Worm (Caenorhabditis elegans) whole organism, young adult: Measurements from ENCODE around the gene srlf-16.

Experiments
- B0261.1 ChIP-seq: sonication (generic microtip); optimal IDR thresholded peaks from 2 replicates; lab custom pipeline; 2016; ENCODE audit warnings: mild to moderate bottlenecking, missing genetic modification characterization, moderate library complexity, missing compliant biosample characterization
- B0336.3 ChIP-seq: fragments of 200-800 bp; sonication (Bioruptor generic); IDR thresholded peaks from 2 replicates; pipeline ENCODE4 v1.3.6; 2022; ENCODE audit warnings: missing genetic modification characterization, missing compliant biosample characterization
- F37B4.10 ChIP-seq: fragments of 200-800 bp; sonication (Bioruptor generic); IDR thresholded peaks from 2 replicates; pipeline ENCODE4 v1.3.6; 2022; ENCODE audit warnings: missing genetic modification characterization, missing compliant biosample characterization
- F39B2.1 ChIP-seq: fragments of 200-800 bp; sonication (Bioruptor generic); IDR thresholded peaks from 2 replicates; pipeline ENCODE4 v1.3.6; 2022; ENCODE audit warnings: missing genetic modification reagents, missing genetic modification characterization, missing compliant biosample characterization
- K11D2.4 ChIP-seq: fragments of 200-800 bp; sonication (Bioruptor generic); IDR thresholded peaks from 2 replicates; pipeline ENCODE4 v1.3.6; 2022; ENCODE audit warnings: missing genetic modification reagents, missing genetic modification characterization, missing compliant biosample characterization
- K12H6.12 ChIP-seq: fragments of 200-800 bp; sonication (Bioruptor generic); optimal IDR thresholded peaks from 2 replicates; lab custom pipeline; 2018; ENCODE audit warnings: mild to moderate bottlenecking, missing genetic modification characterization, missing compliant biosample characterization
- T07F8.4 ChIP-seq: sonication (generic microtip); optimal IDR thresholded peaks from 2 replicates; lab custom pipeline; 2016; ENCODE audit warnings: mild to moderate bottlenecking, missing genetic modification characterization, moderate library complexity, missing compliant biosample characterization
- Y53F4B.3 ChIP-seq: fragments of 200-800 bp; sonication (Bioruptor generic); IDR thresholded peaks from 2 replicates; pipeline ENCODE4 v1.3.6; 2022; ENCODE audit warnings: missing genetic modification reagents, missing genetic modification characterization, missing compliant biosample characterization
- Y53G8AR.9 ChIP-seq: fragments of 200-800 bp; sonication (Bioruptor generic); conservative IDR thresholded peaks from 2 replicates; pipeline ENCODE4 v1.3.6; 2022; ENCODE audit warnings: missing genetic modification reagents, missing genetic modification characterization, missing compliant biosample characterization
- ZK185.1 ChIP-seq: sonication (generic microtip); optimal IDR thresholded peaks from 2 replicates; lab custom pipeline; 2016; ENCODE audit warnings: mild to moderate bottlenecking, missing genetic modification characterization, missing compliant biosample characterization; ENCODE audit not compliant: poor library complexity, severe bottlenecking
- attf-6 ChIP-seq: fragments of 200-800 bp; sonication (Bioruptor generic); IDR thresholded peaks from 2 replicates; pipeline ENCODE4 v1.3.6; 2022; ENCODE audit warnings: missing genetic modification reagents, missing genetic modification characterization, missing compliant biosample characterization
- bed-1 ChIP-seq: fragments of 200-800 bp; sonication (Bioruptor generic); IDR thresholded peaks from 2 replicates; pipeline ENCODE4 v1.3.6; 2022; ENCODE audit warnings: missing genetic modification reagents, missing genetic modification characterization, missing compliant biosample characterization
- bed-2 ChIP-seq: fragments of 200-800 bp; sonication (Bioruptor generic); IDR thresholded peaks from 2 replicates; pipeline ENCODE4 v1.3.6; 2022; ENCODE audit warnings: missing genetic modification reagents, missing genetic modification characterization, missing compliant biosample characterization
- cebp-1 ChIP-seq, 2 experiments: fragments of 200-800 bp in 1 of 2; sonication (Bioruptor generic) in 1 of 2; sonication (generic microtip) in 1 of 2; IDR thresholded peaks in 1 of 2; optimal IDR thresholded peaks in 1 of 2; 2 replicates each; pipeline versions ENCODE4 v1.3.6 to Lab custom; 2017 to 2022; ENCODE audit warnings: missing compliant biosample characterization in 2 of 2, missing genetic modification characterization in 2 of 2, mild to moderate bottlenecking in 1 of 2, missing genetic modification reagents in 1 of 2, moderate library complexity in 1 of 2
- ceh-100 ChIP-seq: fragments of 200-800 bp; sonication (Bioruptor generic); IDR thresholded peaks from 2 replicates; pipeline ENCODE4 v1.3.6; 2022; ENCODE audit warnings: missing genetic modification reagents, missing genetic modification characterization, missing compliant biosample characterization
- ceh-40 ChIP-seq: fragments of 200-800 bp; sonication (Bioruptor generic); IDR thresholded peaks from 2 replicates; pipeline ENCODE4 v1.3.6; 2022; ENCODE audit warnings: missing genetic modification characterization, missing compliant biosample characterization
- ceh-79 ChIP-seq: sonication (generic microtip); optimal IDR thresholded peaks from 2 replicates; lab custom pipeline; 2017; ENCODE audit warnings: mild to moderate bottlenecking, missing genetic modification characterization, missing compliant biosample characterization
- chd-7 ChIP-seq: sonication (generic microtip); optimal IDR thresholded peaks from 2 replicates; lab custom pipeline; 2016; ENCODE audit warnings: mild to moderate bottlenecking, missing genetic modification characterization, moderate library complexity, missing compliant biosample characterization
- fkh-3 ChIP-seq: sonication (generic microtip); optimal IDR thresholded peaks from 2 replicates; lab custom pipeline; 2016; ENCODE audit warnings: mild to moderate bottlenecking, missing genetic modification characterization, missing compliant biosample characterization
- him-1 ChIP-seq: sonication (generic microtip); optimal IDR thresholded peaks from 2 replicates; lab custom pipeline; 2016; ENCODE audit warnings: missing genotype, missing genetic modification reagents, missing genetic modification characterization, missing compliant biosample characterization
- hmg-1.2 ChIP-seq: fragments of 200-800 bp; sonication (Bioruptor generic); IDR thresholded peaks from 2 replicates; pipeline ENCODE4 v1.3.6; 2022; ENCODE audit warnings: missing genetic modification reagents, missing genetic modification characterization, missing compliant biosample characterization
- hsf-1 ChIP-seq: fragments of 200-800 bp; sonication (Bioruptor generic); IDR thresholded peaks from 2 replicates; pipeline ENCODE4 v1.3.6; 2022; ENCODE audit warnings: missing genetic modification reagents, missing genetic modification characterization, missing compliant biosample characterization
- lin-26 ChIP-seq: fragments of 200-800 bp; sonication (Bioruptor generic); IDR thresholded peaks from 2 replicates; pipeline ENCODE4 v1.3.6; 2022; ENCODE audit warnings: missing genetic modification reagents, missing genetic modification characterization, missing compliant biosample characterization
- lsl-1 ChIP-seq: fragments of 200-800 bp; sonication (Bioruptor generic); optimal IDR thresholded peaks from 2 replicates; lab custom pipeline; 2018; ENCODE audit warnings: mild to moderate bottlenecking, missing genetic modification characterization, moderate library complexity, missing compliant biosample characterization
- madf-10 ChIP-seq: sonication (generic microtip); optimal IDR thresholded peaks from 2 replicates; lab custom pipeline; 2016; ENCODE audit warnings: mild to moderate bottlenecking, missing genetic modification characterization, missing compliant biosample characterization
- madf-8 ChIP-seq: fragments of 200-800 bp; sonication (Bioruptor generic); conservative IDR thresholded peaks from 2 replicates; pipeline ENCODE4 v1.3.6; 2022; ENCODE audit warnings: missing genetic modification reagents, missing genetic modification characterization, missing compliant biosample characterization
- mcd-1 ChIP-seq: fragments of 200-800 bp; sonication (Bioruptor generic); IDR thresholded peaks from 2 replicates; pipeline ENCODE4 v1.3.6; 2022; ENCODE audit warnings: missing genetic modification reagents, missing genetic modification characterization, missing compliant biosample characterization
- mel-28 ChIP-seq: sonication (generic microtip); optimal IDR thresholded peaks from 2 replicates; lab custom pipeline; 2016; ENCODE audit warnings: borderline replicate concordance, mild to moderate bottlenecking, missing genetic modification characterization, missing compliant biosample characterization
- mes-4 ChIP-seq: sonication (generic microtip); optimal IDR thresholded peaks from 2 replicates; lab custom pipeline; 2016; ENCODE audit warnings: missing genotype, missing genetic modification characterization, missing compliant biosample characterization
- mxl-1 ChIP-seq: sonication (generic microtip); optimal IDR thresholded peaks from 2 replicates; lab custom pipeline; 2016; ENCODE audit warnings: missing genetic modification characterization, missing compliant biosample characterization
- nfyb-1 ChIP-seq: fragments of 200-800 bp; sonication (Bioruptor generic); IDR thresholded peaks from 2 replicates; pipeline ENCODE4 v1.3.6; 2022; ENCODE audit warnings: missing genetic modification reagents, missing genetic modification characterization, missing compliant biosample characterization
- nhr-179 ChIP-seq: sonication (generic microtip); optimal IDR thresholded peaks from 2 replicates; lab custom pipeline; 2016; ENCODE audit warnings: mild to moderate bottlenecking, missing genetic modification characterization, missing compliant biosample characterization
- nhr-27 ChIP-seq: fragments of 200-800 bp; sonication (Bioruptor generic); optimal IDR thresholded peaks from 2 replicates; lab custom pipeline; 2018; ENCODE audit warnings: mild to moderate bottlenecking, missing genetic modification characterization, moderate library complexity, missing compliant biosample characterization
- nhr-80 ChIP-seq: sonication (generic microtip); optimal IDR thresholded peaks from 2 replicates; lab custom pipeline; 2016; ENCODE audit warnings: missing genetic modification characterization, missing compliant biosample characterization
- nhr-90 ChIP-seq: sonication (generic microtip); optimal IDR thresholded peaks from 2 replicates; lab custom pipeline; 2016; ENCODE audit warnings: missing genotype, mild to moderate bottlenecking, missing genetic modification characterization, missing compliant biosample characterization
- rec-8 ChIP-seq, 2 experiments: sonication (generic microtip); optimal IDR thresholded peaks; 2 replicates each; lab custom pipeline; 2016; ENCODE audit warnings: mild to moderate bottlenecking in 2 of 2, missing genetic modification characterization in 2 of 2, missing genetic modification reagents in 2 of 2, missing genotype in 2 of 2, missing biosample characterization in 1 of 2, missing compliant biosample characterization in 1 of 2, moderate library complexity in 1 of 2
- sdz-38 ChIP-seq: sonication (generic microtip); optimal IDR thresholded peaks from 2 replicates; lab custom pipeline; 2016; ENCODE audit warnings: missing genotype, missing genetic modification characterization, missing compliant biosample characterization
- snpc-1.1 ChIP-seq: sonication (generic microtip); optimal IDR thresholded peaks from 2 replicates; lab custom pipeline; 2017; ENCODE audit warnings: missing genetic modification characterization, mild to moderate bottlenecking, missing compliant biosample characterization, antibody characterized with exemption, moderate library complexity, missing genotype, missing genetic modification reagents; ENCODE audit not compliant: insufficient read depth
- snpc-4 ChIP-seq, 5 experiments: fragments of 150-350 bp in 1 of 5; sonication (generic microtip) in 4 of 5; optimal IDR thresholded peaks; 2 replicates each; lab custom pipeline; 2014 to 2018; ENCODE audit warnings: missing genetic modification characterization in 5 of 5, missing biosample characterization in 3 of 5, antibody characterized with exemption in 2 of 5, mild to moderate bottlenecking in 2 of 5, missing compliant biosample characterization in 2 of 5, missing genotype in 2 of 5, moderate library complexity in 2 of 5, missing genetic modification reagents in 1 of 5
- tbp1 ChIP-seq: fragments of 200-800 bp; sonication (Bioruptor generic); optimal IDR thresholded peaks from 2 replicates; lab custom pipeline; 2018; ENCODE audit warnings: mild to moderate bottlenecking, missing genetic modification characterization, missing compliant biosample characterization
- tbx-9 ChIP-seq: sonication (generic microtip); optimal IDR thresholded peaks from 2 replicates; lab custom pipeline; 2016; ENCODE audit warnings: borderline replicate concordance, missing genetic modification characterization, inconsistent platforms, missing compliant biosample characterization
- tlf-1 ChIP-seq: fragments of 200-800 bp; sonication (Bioruptor generic); optimal IDR thresholded peaks from 2 replicates; lab custom pipeline; 2018; ENCODE audit warnings: mild to moderate bottlenecking, missing genetic modification characterization, missing compliant biosample characterization
- zfh-2 ChIP-seq: fragments of 200-800 bp; sonication (Bioruptor generic); conservative IDR thresholded peaks from 2 replicates; pipeline ENCODE4 v1.3.6; 2022; ENCODE audit warnings: missing genetic modification reagents, missing genetic modification characterization, missing compliant biosample characterization
- ztf-26 ChIP-seq: sonication (generic microtip); optimal IDR thresholded peaks from 2 replicates; lab custom pipeline; 2017; ENCODE audit warnings: missing genetic modification characterization, missing compliant biosample characterization

The srlf-16 gene

DNA sequence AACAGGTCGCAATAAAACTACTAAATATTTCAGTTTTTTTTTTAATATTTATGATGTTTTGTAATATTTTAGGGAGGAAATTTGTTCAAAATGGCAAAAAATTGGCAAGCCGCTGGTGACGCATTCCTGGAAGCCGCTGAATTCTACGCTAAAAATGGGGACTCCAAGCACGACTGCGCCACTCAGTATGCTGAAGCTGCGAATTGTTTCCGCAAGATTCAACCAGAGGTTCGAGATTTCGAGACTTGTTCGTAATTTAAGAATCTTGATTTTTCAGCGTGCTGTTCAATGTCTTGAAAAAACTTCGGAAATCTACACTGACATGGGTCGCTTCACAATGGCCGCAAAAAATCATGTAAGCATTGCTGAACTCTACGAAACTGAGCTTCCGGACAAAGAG is 27.1 kb downstream of the srlf-16 start:
- 0 out of 2 replicates have a peak, but pooled peaks have one; percentile 48 for TF ChIP-seq nfyb-1 (GFP tag; lab: Robert Waterston, UW)
- 0 out of 2 replicates have a peak, but pooled peaks have one; percentile 33 for TF ChIP-seq attf-6
- TF ChIP-seq lin-26 (GFP tag; lab: Robert Waterston, UW), result 0 out of 2 replicates have a peak, but pooled peaks have one; percentile 40
- peak; percentile 56; the same call in 1 of the 2 replicates for TF ChIP-seq B0336.3 (GFP tag; lab: Robert Waterston, UW)
- no peak for TF ChIP-seq cebp-1 (GFP tag; IDR thresholded peaks at IDR 0.05; lab: Robert Waterston, UW)
- TF ChIP-seq cebp-1 (tag; optimal IDR thresholded peaks at IDR 0.05; lab: Kevin White, UChicago), result peak; percentile 9
- no peak for TF ChIP-seq F39B2.1 (GFP tag; lab: Robert Waterston, UW)
- TF ChIP-seq tlf-1 (GFP tag; lab: Kevin White, UChicago), result no peak
- no peak for TF ChIP-seq madf-10
- TF ChIP-seq mcd-1, result no peak
- TF ChIP-seq hsf-1 (GFP tag; lab: Robert Waterston, UW), result 0 out of 2 replicates have a peak, but pooled peaks have one; percentile 57
- TF ChIP-seq F37B4.10 (GFP tag; lab: Robert Waterston, UW), result no peak
- no peak for TF ChIP-seq snpc-1.1 (tag; lab: Kevin White, UChicago)
- TF ChIP-seq ceh-100 (GFP tag; lab: Robert Waterston, UW), result no peak
- TF ChIP-seq mes-4 (tag; lab: Kevin White, UChicago), result no peak
- no peak for TF ChIP-seq him-1 (tag; lab: Kevin White, UChicago)
- TF ChIP-seq rec-8 (tag; optimal IDR thresholded peaks at IDR 0.05; lab: Kevin White, UChicago), result no peak
- 0 out of 2 replicates have a peak, but pooled peaks have one; percentile 3 for TF ChIP-seq hmg-1.2 (GFP tag; lab: Robert Waterston, UW)
- TF ChIP-seq K11D2.4 (GFP tag; lab: Robert Waterston, UW), result no peak
- no peak for TF ChIP-seq tbx-9
- no peak for TF ChIP-seq tbp1
- no peak for TF ChIP-seq ceh-40 (GFP tag; lab: Robert Waterston, UW)
- no peak for TF ChIP-seq ceh-79 (tag; lab: Kevin White, UChicago)
- TF ChIP-seq mxl-1 (tag; lab: Kevin White, UChicago), result no peak
- TF ChIP-seq snpc-4 (GFP tag; optimal IDR thresholded peaks at IDR 0.05; lab: Kevin White, UChicago), result no peak
- peak in 1 of 4 experiments; percentile 5 for TF ChIP-seq snpc-4 (tag; optimal IDR thresholded peaks at IDR 0.05; lab: Kevin White, UChicago)
- TF ChIP-seq K12H6.12 (tag; lab: Kevin White, UChicago), result no peak

DNA sequence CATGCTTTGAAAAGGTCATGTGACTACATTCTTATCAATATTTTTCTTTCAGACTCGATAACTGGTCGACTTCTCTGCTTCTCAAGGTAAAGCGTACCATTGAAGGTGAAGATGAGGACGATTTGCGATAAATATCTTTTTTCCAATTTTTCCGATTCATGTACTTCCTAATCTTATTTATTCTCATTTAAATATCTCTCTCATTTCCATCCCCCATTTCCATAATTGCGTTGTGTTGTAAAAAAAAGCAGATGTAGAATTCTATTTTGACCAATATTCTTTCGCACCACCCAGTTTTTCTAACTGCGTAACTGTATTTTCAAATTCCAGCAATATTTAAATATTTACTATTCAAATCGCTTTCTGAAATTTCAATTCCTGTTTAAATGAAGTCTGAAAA is 28.4 kb downstream of the srlf-16 start, which contains the start of gene D1014.4:
TSS of gene D1014.4 (plus strand) at position 301 of the 400 bp plus-strand sequence.
- no peak for TF ChIP-seq bed-1 (GFP tag; lab: Robert Waterston, UW)
- peak; percentile 14 for TF ChIP-seq nhr-80 (tag; lab: Kevin White, UChicago)

DNA sequence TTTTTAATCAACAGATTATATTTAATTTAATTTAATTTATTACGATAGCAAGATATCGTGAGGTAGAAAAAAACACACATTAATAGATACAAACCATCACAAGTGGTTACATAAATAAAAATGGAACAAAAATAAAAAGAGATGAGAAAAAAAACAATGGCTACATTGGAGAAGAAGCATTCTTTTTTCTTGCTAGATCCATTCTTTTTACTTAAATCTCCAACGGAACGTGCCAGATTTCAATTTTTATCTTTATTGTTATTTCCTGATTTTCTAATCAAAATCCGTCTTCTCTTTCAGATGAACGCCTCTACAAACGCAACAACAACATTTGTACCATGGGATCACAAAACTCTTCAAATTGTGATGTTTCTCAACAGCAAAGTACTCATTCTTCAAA is 39.0 kb downstream of the srlf-16 start, which contains the start of gene D1014.2:
TSS of gene D1014.2 (plus strand) at position 301 of the 400 bp plus-strand sequence.
- no peak for TF ChIP-seq B0261.1
- TF ChIP-seq ceh-100 (GFP tag; lab: Robert Waterston, UW), result no peak
- no peak for TF ChIP-seq zfh-2
- no peak for TF ChIP-seq T07F8.4 (tag; lab: Kevin White, UChicago)
- TF ChIP-seq ceh-40 (GFP tag; lab: Robert Waterston, UW), result no peak
- no peak for TF ChIP-seq lsl-1 (GFP tag; lab: Kevin White, UChicago)
- TF ChIP-seq mel-28, result no peak
- no peak for TF ChIP-seq nhr-179
- no peak for TF ChIP-seq sdz-38 (tag; lab: Kevin White, UChicago)
- no peak for TF ChIP-seq ZK185.1
- no peak for TF ChIP-seq Y53G8AR.9
- TF ChIP-seq Y53F4B.3 (GFP tag; lab: Robert Waterston, UW), result no peak
- no peak for TF ChIP-seq fkh-3 (tag; lab: Kevin White, UChicago)
- no peak for TF ChIP-seq bed-2
- no peak for TF ChIP-seq chd-7 (tag; lab: Kevin White, UChicago)
- TF ChIP-seq ztf-26, result no peak
- TF ChIP-seq tbp1, result no peak
- TF ChIP-seq nhr-90, result no peak
- TF ChIP-seq nhr-27 (tag; lab: Kevin White, UChicago), result no peak
- no peak for TF ChIP-seq madf-8 (GFP tag; lab: Robert Waterston, UW)
